Worm (Caenorhabditis elegans) whole organism, late embryonic: ENCODE results near the gene R05H5.4.

Experiments used
- ahr-1 ChIP-seq: sonication (generic microtip); optimal IDR thresholded peaks from 2 replicates; lab custom pipeline; 2016; ENCODE audit warnings: missing genetic modification characterization, missing compliant biosample characterization
- ama-1 ChIP-seq: fragments of 150-350 bp; optimal IDR thresholded peaks from 2 replicates; lab custom pipeline; 2014
- fkh-10 ChIP-seq: fragments of 150-350 bp; optimal IDR thresholded peaks from 2 replicates; lab custom pipeline; 2014; ENCODE audit warnings: missing biosample characterization, missing genetic modification reagents, missing genetic modification characterization
- hlh-8 ChIP-seq: sonication (generic microtip); optimal IDR thresholded peaks from 2 replicates; lab custom pipeline; 2016; ENCODE audit warnings: missing genotype, missing genetic modification characterization, missing compliant biosample characterization
- pha-4 ChIP-seq: fragments of 150-350 bp; optimal IDR thresholded peaks from 2 replicates; lab custom pipeline; 2018; ENCODE audit warnings: missing biosample characterization, missing genetic modification reagents, missing genetic modification characterization
- pqm-1 ChIP-seq: sonication (generic microtip); optimal IDR thresholded peaks from 2 replicates; lab custom pipeline; 2016; ENCODE audit warnings: missing genetic modification characterization, missing compliant biosample characterization
- sox-4 ChIP-seq: sonication (generic microtip); optimal IDR thresholded peaks from 2 replicates; lab custom pipeline; 2017; ENCODE audit warnings: mild to moderate bottlenecking, missing genetic modification characterization, inconsistent platforms, missing compliant biosample characterization
- ztf-16 ChIP-seq: sonication (generic microtip); optimal IDR thresholded peaks from 2 replicates; lab custom pipeline; 2017; ENCODE audit warnings: missing genetic modification characterization, missing compliant biosample characterization

ce11 chrII:10194605-10195004, 5.2 kb downstream of the R05H5.4 start, which contains the start of gene srb-6:
- TF ChIP-seq ztf-16 (no peak), sox-4 (tag; lab: Kevin White, UChicago) (no peak), pha-4 (tag; lab: Kevin White, UChicago) (no peak), pqm-1 (tag; lab: Kevin White, UChicago) (no peak), ahr-1 (tag; lab: Kevin White, UChicago) (no peak), hlh-8 (tag; lab: Kevin White, UChicago) (no peak), ama-1 (lab: Kevin White, UChicago) (no peak), fkh-10 (no peak)
